Fruit fly (Drosophila melanogaster) whole organism, embryonic: Measurements from ENCODE around the gene cd.

Source experiments
- CG13296 ChIP-seq: fragments of 200-800 bp; sonication (Bioruptor generic); optimal IDR thresholded peaks from 3 replicates; lab custom pipeline; 2018; ENCODE audit warnings: missing biosample characterization, mild to moderate bottlenecking, missing genetic modification characterization
- CG14014 ChIP-seq: fragments of 200-800 bp; sonication (Bioruptor generic); IDR thresholded peaks from 2 replicates; pipeline ENCODE4 v1.3.6; 2022; ENCODE audit warnings: missing biosample characterization, missing genetic modification characterization
- CG14441 ChIP-seq: fragments of 200-800 bp; sonication (Bioruptor generic); IDR thresholded peaks from 2 replicates; pipeline ENCODE4 v1.3.6; 2022; ENCODE audit warnings: missing biosample characterization, missing genetic modification characterization
- CG1603 ChIP-seq: fragments of 200-800 bp; sonication (Bioruptor generic); optimal IDR thresholded peaks from 2 replicates; lab custom pipeline; 2019; ENCODE audit warnings: missing biosample characterization, mild to moderate bottlenecking, missing genetic modification characterization, moderate library complexity
- CG17359 ChIP-seq: fragments of 200-800 bp; sonication (Bioruptor generic); optimal IDR thresholded peaks from 3 replicates; lab custom pipeline; 2018; ENCODE audit warnings: missing biosample characterization, mild to moderate bottlenecking, missing genetic modification characterization, moderate library complexity
- CG1832 ChIP-seq: fragments of 200-800 bp; sonication (Bioruptor generic); optimal IDR thresholded peaks from 2 replicates; lab custom pipeline; 2017; ENCODE audit warnings: missing biosample characterization, mild to moderate bottlenecking, missing genetic modification characterization, inconsistent platforms
- CG18476 ChIP-seq: fragments of 200-800 bp; sonication (Bioruptor generic); optimal IDR thresholded peaks from 2 replicates; lab custom pipeline; 2016; ENCODE audit warnings: missing biosample characterization, mild to moderate bottlenecking, missing genetic modification characterization
- CG2120 ChIP-seq: fragments of 200-800 bp; sonication (Bioruptor generic); optimal IDR thresholded peaks from 3 replicates; lab custom pipeline; 2016; ENCODE audit warnings: missing biosample characterization, missing genetic modification characterization
- CG30403 ChIP-seq: fragments of 200-800 bp; sonication (Bioruptor generic); optimal IDR thresholded peaks from 3 replicates; lab custom pipeline; 2016; ENCODE audit warnings: missing biosample characterization, missing genetic modification characterization
- CG30431 ChIP-seq: fragments of 200-800 bp; sonication (Bioruptor generic); optimal IDR thresholded peaks from 2 replicates; lab custom pipeline; 2017; ENCODE audit warnings: missing biosample characterization, missing genetic modification characterization
- CG31224 ChIP-seq: fragments of 200-800 bp; sonication (Bioruptor generic); IDR thresholded peaks from 2 replicates; pipeline ENCODE4 v1.3.6; 2022; ENCODE audit warnings: missing biosample characterization, missing genetic modification characterization
- CG32772 ChIP-seq: fragments of 200-800 bp; sonication (Bioruptor generic); IDR thresholded peaks from 2 replicates; pipeline ENCODE4 v1.3.6; 2022; ENCODE audit warnings: missing biosample characterization, missing genetic modification characterization
- CG4854 ChIP-seq: fragments of 200-800 bp; sonication (Bioruptor generic); optimal IDR thresholded peaks from 2 replicates; lab custom pipeline; 2016; ENCODE audit warnings: missing biosample characterization, missing genetic modification characterization, inconsistent platforms
- CG6689 ChIP-seq: fragments of 200-800 bp; sonication (Bioruptor generic); IDR thresholded peaks from 2 replicates; pipeline ENCODE4 v1.3.6; 2022; ENCODE audit warnings: missing biosample characterization, missing genetic modification characterization
- D19A ChIP-seq: fragments of 200-800 bp; optimal IDR thresholded peaks from 3 replicates; lab custom pipeline; 2019; ENCODE audit warnings: missing biosample characterization, mild to moderate bottlenecking, missing genetic modification characterization, moderate library complexity
- Deaf1 ChIP-seq: fragments of 200-800 bp; optimal IDR thresholded peaks from 3 replicates; lab custom pipeline; 2019; ENCODE audit warnings: missing biosample characterization, mild to moderate bottlenecking, missing genetic modification characterization, moderate library complexity
- H2.0 ChIP-seq: fragments of 200-800 bp; sonication (Bioruptor generic); IDR thresholded peaks from 2 replicates; pipeline ENCODE4 v1.3.6; 2022; ENCODE audit warnings: missing biosample characterization, missing genetic modification characterization
- HHEX ChIP-seq: fragments of 200-800 bp; sonication (Bioruptor generic); optimal IDR thresholded peaks from 3 replicates; lab custom pipeline; 2017; ENCODE audit warnings: missing biosample characterization, mild to moderate bottlenecking, missing genetic modification characterization, missing genetic modification reagents
- Hmr ChIP-seq: fragments of 200-800 bp; sonication (Bioruptor generic); optimal IDR thresholded peaks from 3 replicates; lab custom pipeline; 2017; ENCODE audit warnings: mild to moderate bottlenecking, missing biosample characterization, missing genetic modification reagents, missing genetic modification characterization
- Hmx ChIP-seq: fragments of 200-800 bp; sonication (Bioruptor generic); optimal IDR thresholded peaks from 2 replicates; lab custom pipeline; 2016; ENCODE audit warnings: missing biosample characterization, missing genetic modification characterization
- Med ChIP-seq: fragments of 200-800 bp; sonication (Bioruptor generic); peaks from one replicate; lab custom pipeline; 2016; ENCODE audit warnings: missing biosample characterization, missing genetic modification characterization, mild to moderate bottlenecking, inconsistent platforms, moderate library complexity
- NFAT ChIP-seq: fragments of 200-800 bp; sonication (Bioruptor generic); IDR thresholded peaks from 2 replicates; pipeline ENCODE4 v1.3.6; 2022; ENCODE audit warnings: missing biosample characterization, missing genetic modification characterization
- Oli ChIP-seq: fragments of 200-800 bp; sonication (Bioruptor generic); optimal IDR thresholded peaks from 2 replicates; lab custom pipeline; 2018; ENCODE audit warnings: missing biosample characterization, mild to moderate bottlenecking, missing genetic modification characterization, moderate library complexity
- Pdp1 ChIP-seq, 2 experiments: fragments of 200-800 bp; sonication (Bioruptor generic); optimal IDR thresholded peaks; 3 replicates each; lab custom pipeline; 2016; ENCODE audit warnings: missing biosample characterization in 2 of 2, missing genetic modification characterization in 2 of 2, mild to moderate bottlenecking in 1 of 2, moderate library complexity in 1 of 2
- Ptx1 ChIP-seq: fragments of 200-800 bp; sonication (Bioruptor generic); IDR thresholded peaks from 2 replicates; pipeline ENCODE4 v1.3.6; 2022; ENCODE audit warnings: missing biosample characterization, missing genetic modification characterization
- Rfx ChIP-seq: fragments of 200-800 bp; sonication (Bioruptor generic); IDR thresholded peaks from 2 replicates; pipeline ENCODE4 v1.3.6; 2022; ENCODE audit warnings: missing biosample characterization, missing genetic modification characterization
- Taf1 ChIP-seq: fragments of 200-800 bp; sonication (Bioruptor generic); IDR thresholded peaks from 2 replicates; pipeline ENCODE4 v1.3.6; 2022; ENCODE audit warnings: missing biosample characterization, missing genetic modification characterization
- Xrp1 ChIP-seq: fragments of 200-800 bp; sonication (Bioruptor generic); IDR thresholded peaks from 2 replicates; pipeline ENCODE4 v1.3.6; 2022; ENCODE audit warnings: missing biosample characterization, missing genetic modification characterization
- abd-A ChIP-seq: fragments of 200-800 bp; sonication (Bioruptor generic); optimal IDR thresholded peaks from 3 replicates; lab custom pipeline; 2019; ENCODE audit warnings: missing biosample characterization, mild to moderate bottlenecking, missing genetic modification characterization, moderate library complexity
- al ChIP-seq: fragments of 200-800 bp; sonication (Bioruptor generic); IDR thresholded peaks from 2 replicates; pipeline ENCODE4 v1.3.6; 2022; ENCODE audit warnings: missing biosample characterization, missing genetic modification characterization
- ara ChIP-seq: fragments of 200-800 bp; sonication (Bioruptor generic); IDR thresholded peaks from 2 replicates; pipeline ENCODE4 v1.3.6; 2022; ENCODE audit warnings: missing biosample characterization, missing genetic modification characterization
- ase ChIP-seq: fragments of 200-800 bp; sonication (Bioruptor generic); IDR thresholded peaks from 3 replicates; pipeline ENCODE4 v1.3.6; 2022; ENCODE audit warnings: missing biosample characterization, missing genetic modification characterization
- chif ChIP-seq, 2 experiments: fragments of 200-800 bp; sonication (Bioruptor generic); optimal IDR thresholded peaks; 3 replicates each; lab custom pipeline; 2016; ENCODE audit warnings: missing biosample characterization in 2 of 2, missing genetic modification characterization in 2 of 2
- gcm ChIP-seq: fragments of 200-800 bp; sonication (Bioruptor generic); optimal IDR thresholded peaks from 2 replicates; lab custom pipeline; 2019; ENCODE audit warnings: missing biosample characterization, mild to moderate bottlenecking, missing genetic modification characterization, moderate library complexity
- klu ChIP-seq: fragments of 200-800 bp; sonication (Bioruptor generic); IDR thresholded peaks from 2 replicates; pipeline ENCODE4 v1.3.6; 2022; ENCODE audit warnings: missing biosample characterization, missing genetic modification characterization
- mam ChIP-seq: fragments of 200-800 bp; sonication (Bioruptor generic); optimal IDR thresholded peaks from 3 replicates; lab custom pipeline; 2016; ENCODE audit warnings: missing biosample characterization, missing genetic modification characterization
- pan ChIP-seq, 4 experiments: fragments of >200 bp in 3 of 4; fragments of 200-800 bp in 1 of 4; sonication (Bioruptor generic) in 1 of 4; optimal IDR thresholded peaks in 3 of 4; IDR thresholded peaks in 1 of 4; 2 replicates each; pipeline versions ENCODE4 v1.3.6 to Lab custom; 2017 to 2022; ENCODE audit warnings: missing biosample characterization in 2 of 4, missing genetic modification characterization in 2 of 4, mixed read lengths in 1 of 4
- phol ChIP-seq: fragments of 200-800 bp; sonication (Bioruptor generic); optimal IDR thresholded peaks from 3 replicates; lab custom pipeline; 2018; ENCODE audit warnings: missing biosample characterization, mild to moderate bottlenecking, missing genetic modification characterization, moderate library complexity
- prd ChIP-seq, 3 experiments: fragments of >200 bp in 2 of 3; fragments of 200-800 bp in 1 of 3; sonication (Bioruptor generic) in 1 of 3; optimal IDR thresholded peaks in 2 of 3; IDR thresholded peaks in 1 of 3; 2 replicates in 2 of 3; 3 replicates in 1 of 3; pipeline versions ENCODE4 v1.3.6 to Lab custom; 2017 to 2022; ENCODE audit warnings: missing biosample characterization in 1 of 3, missing genetic modification characterization in 1 of 3
- row ChIP-seq: fragments of 200-800 bp; sonication (Bioruptor generic); IDR thresholded peaks from 3 replicates; pipeline ENCODE4 v1.3.6; 2022; ENCODE audit warnings: missing biosample characterization, missing genetic modification characterization
- sens ChIP-seq: fragments of 200-800 bp; sonication (Bioruptor generic); peaks from one replicate; lab custom pipeline; 2016; ENCODE audit warnings: missing biosample characterization, missing genetic modification characterization
- ssp ChIP-seq: fragments of 200-800 bp; sonication (Bioruptor generic); IDR thresholded peaks from 2 replicates; pipeline ENCODE4 v1.3.6; 2022; ENCODE audit warnings: missing biosample characterization, missing genetic modification characterization
- stc ChIP-seq: fragments of 200-800 bp; sonication (Bioruptor generic); IDR thresholded peaks from 2 replicates; pipeline ENCODE4 v1.3.6; 2022; ENCODE audit warnings: missing biosample characterization, missing genetic modification characterization
- tgo ChIP-seq: fragments of 200-800 bp; sonication (Bioruptor generic); IDR thresholded peaks from 3 replicates; pipeline ENCODE4 v1.3.6; 2022; ENCODE audit warnings: missing biosample characterization, missing genetic modification characterization
- ttk ChIP-seq: fragments of 200-800 bp; sonication (Bioruptor generic); IDR thresholded peaks from 2 replicates; pipeline ENCODE4 v2.1.2; 2022; ENCODE audit warnings: missing biosample characterization, missing genetic modification characterization
- vvl ChIP-seq: fragments of 200-800 bp; sonication (Bioruptor generic); IDR thresholded peaks from 2 replicates; pipeline ENCODE4 v1.3.6; 2022; ENCODE audit warnings: missing biosample characterization, missing genetic modification characterization
- wdn ChIP-seq: fragments of 200-800 bp; sonication (Bioruptor generic); IDR thresholded peaks from 2 replicates; pipeline ENCODE4 v1.3.6; 2022; ENCODE audit warnings: missing biosample characterization, missing genetic modification characterization
- zfh1 ChIP-seq: fragments of 200-800 bp; sonication (Bioruptor generic); IDR thresholded peaks from 3 replicates; pipeline ENCODE4 v1.3.6; 2022; ENCODE audit warnings: missing biosample characterization, missing genetic modification characterization

cd gene

dm6 chr3R:22727857-22728256, 33.1 kb downstream of the cd start (continued):
- TF ChIP-seq pan (optimal IDR thresholded peaks at IDR 0.05; lab: Kevin White, UChicago) = no peak
- peak in 1 of 2 experiments; percentile 75 for TF ChIP-seq pan (GFP tag; optimal IDR thresholded peaks at IDR 0.05 in 1 of 2, IDR thresholded peaks at IDR 0.05 in 1 of 2)
- TF ChIP-seq zfh1 (GFP tag; lab: Robert Waterston, UW) = peak; percentile 33; the same call in 1 of the 3 replicates
- TF ChIP-seq abd-A = no peak
- TF ChIP-seq CG2120 (GFP tag; lab: Kevin White, UChicago) = peak; percentile 27
- TF ChIP-seq row (GFP tag; lab: Robert Waterston, UW) = 0 out of 3 replicates have a peak, but pooled peaks have one; percentile 13
- peak; percentile 53 for TF ChIP-seq Rfx (GFP tag; lab: Robert Waterston, UW)
- TF ChIP-seq CG32772 (GFP tag; lab: Robert Waterston, UW) = 0 out of 2 replicates have a peak, but pooled peaks have one; percentile 7
- peak; percentile 65 for TF ChIP-seq Med (GFP tag; lab: Kevin White, UChicago)
- TF ChIP-seq Taf1 = no peak
- TF ChIP-seq prd (optimal IDR thresholded peaks at IDR 0.05; lab: Kevin White, UChicago) = no peak
- peak; percentile 32; the same call in 1 of the 3 replicates for TF ChIP-seq prd (GFP tag; IDR thresholded peaks at IDR 0.05; lab: Robert Waterston, UW)
- TF ChIP-seq Oli (tag; lab: Kevin White, UChicago) = peak; percentile 7
- TF ChIP-seq D19A (tag; lab: Kevin White, UChicago) = peak; percentile 86
- peak; percentile 13 for TF ChIP-seq CG17359 (tag; lab: Kevin White, UChicago)
- peak; percentile 73 for TF ChIP-seq Ptx1 (GFP tag; lab: Robert Waterston, UW)
- peak; percentile 57; the same call in 1 of the 2 replicates for TF ChIP-seq vvl
- no peak for TF ChIP-seq wdn (GFP tag; lab: Robert Waterston, UW)
- TF ChIP-seq CG31224 (GFP tag; lab: Robert Waterston, UW) = 0 out of 2 replicates have a peak, but pooled peaks have one; percentile 12
- no peak for TF ChIP-seq al (GFP tag; lab: Robert Waterston, UW)
- TF ChIP-seq ara = peak; percentile 41; the same call in 1 of the 2 replicates
- TF ChIP-seq Pdp1 (GFP tag; optimal IDR thresholded peaks at IDR 0.05; lab: Kevin White, UChicago) = peak in 1 of 2 experiments; percentile 9
- TF ChIP-seq ssp (GFP tag; lab: Robert Waterston, UW) = peak; percentile 28; the same call in 1 of the 2 replicates
- no peak for TF ChIP-seq CG30431 (GFP tag; lab: Kevin White, UChicago)
- no peak for TF ChIP-seq HHEX (GFP tag; lab: Kevin White, UChicago)
- TF ChIP-seq gcm (GFP tag; lab: Kevin White, UChicago) = no peak
- TF ChIP-seq klu = peak; percentile 42; the same call in 1 of the 2 replicates
- 0 out of 2 replicates have a peak, but pooled peaks have one; percentile 23 for TF ChIP-seq NFAT (GFP tag; lab: Robert Waterston, UW)
- no peak for TF ChIP-seq Deaf1 (tag; lab: Kevin White, UChicago)
- TF ChIP-seq ttk (GFP tag; lab: Robert Waterston, UW) = peak; percentile 45; the same call in 1 of the 2 replicates
- no peak for TF ChIP-seq CG14014
- no peak for TF ChIP-seq H2.0 (GFP tag; lab: Robert Waterston, UW)
- peak; percentile 3 for TF ChIP-seq Hmr (GFP tag; lab: Kevin White, UChicago)
- peak; percentile 66 for TF ChIP-seq stc (GFP tag; lab: Robert Waterston, UW)
- no peak for TF ChIP-seq CG1832
- no peak for TF ChIP-seq CG4854 (GFP tag; lab: Kevin White, UChicago)
- peak; percentile 32; the same call in 1 of the 2 replicates for TF ChIP-seq CG14441 (GFP tag; lab: Robert Waterston, UW)
- TF ChIP-seq CG13296 = no peak
- no peak for TF ChIP-seq CG18476 (GFP tag; lab: Kevin White, UChicago)
- peak; percentile 19 for TF ChIP-seq phol (tag; lab: Kevin White, UChicago)
- TF ChIP-seq Xrp1 (GFP tag; lab: Robert Waterston, UW) = peak; percentile 61; the same call in 1 of the 2 replicates
- peak; percentile 7 for TF ChIP-seq mam (GFP tag; lab: Kevin White, UChicago)
- no peak for TF ChIP-seq Hmx (GFP tag; lab: Kevin White, UChicago)
- TF ChIP-seq CG1603 = peak; percentile 30
- TF ChIP-seq sens = peak; percentile 22
- TF ChIP-seq CG6689 (GFP tag; lab: Robert Waterston, UW) = peak; percentile 17; the same call in 1 of the 2 replicates
- no peak for TF ChIP-seq chif (GFP tag; optimal IDR thresholded peaks at IDR 0.05; lab: Kevin White, UChicago)
- TF ChIP-seq CG30403 = peak; percentile 14
- peak; percentile 41; the same call in 1 of the 3 replicates for TF ChIP-seq ase (GFP tag; lab: Robert Waterston, UW)
- TF ChIP-seq tgo (GFP tag; lab: Robert Waterston, UW) = peak; percentile 46; the same call in 1 of the 3 replicates
- TF ChIP-seq, all 482 proteins: peak for 42
